Fruit fly (Drosophila melanogaster) whole organism, adult: Measurements from ENCODE around the gene CG13474.
A peak's percentile ranks its signal among the peaks of the same experiment; 100 is the strongest.

ENCODE experiments used
- CG11617 ChIP-seq: fragments of 200-800 bp; sonication (Bioruptor generic); optimal IDR thresholded peaks from 2 replicates; lab custom pipeline; 2017; ENCODE audit warnings: mild to moderate bottlenecking, missing biosample characterization, missing genetic modification reagents, missing genetic modification characterization
- CG12768 ChIP-seq: fragments of 200-800 bp; sonication (Bioruptor generic); optimal IDR thresholded peaks from 2 replicates; lab custom pipeline; 2017; ENCODE audit warnings: missing biosample characterization, missing genetic modification characterization, mild to moderate bottlenecking, moderate library complexity, missing genetic modification reagents
- CG14711 ChIP-seq: fragments of 200-800 bp; sonication (Bioruptor generic); optimal IDR thresholded peaks from 2 replicates; lab custom pipeline; 2018; ENCODE audit warnings: missing biosample characterization, mild to moderate bottlenecking, missing genetic modification characterization, moderate library complexity
- CG1620 ChIP-seq: fragments of 200-800 bp; sonication (Bioruptor generic); optimal IDR thresholded peaks from 2 replicates; lab custom pipeline; 2016; ENCODE audit warnings: missing biosample characterization, missing genetic modification characterization
- CG33017 ChIP-seq: fragments of 200-800 bp; sonication (Bioruptor generic); optimal IDR thresholded peaks from 2 replicates; lab custom pipeline; 2018; ENCODE audit warnings: missing biosample characterization, mild to moderate bottlenecking, missing genetic modification characterization, moderate library complexity
- CG5204 ChIP-seq: fragments of 200-800 bp; sonication (Bioruptor generic); optimal IDR thresholded peaks from 2 replicates; lab custom pipeline; 2016; ENCODE audit warnings: missing biosample characterization, missing genetic modification characterization
- CG7045 ChIP-seq: fragments of 200-800 bp; sonication (Bioruptor generic); optimal IDR thresholded peaks from 2 replicates; lab custom pipeline; 2017; ENCODE audit warnings: missing biosample characterization, mild to moderate bottlenecking, missing genetic modification characterization
- CG7101 ChIP-seq: fragments of 200-800 bp; sonication (Bioruptor generic); optimal IDR thresholded peaks from 2 replicates; lab custom pipeline; 2018; ENCODE audit warnings: missing biosample characterization, mild to moderate bottlenecking, missing genetic modification characterization, moderate library complexity
- Clk ChIP-seq: fragments of 200-800 bp; sonication (Bioruptor generic); optimal IDR thresholded peaks from 2 replicates; lab custom pipeline; 2017; ENCODE audit warnings: missing biosample characterization, missing genetic modification characterization
- Crg-1 ChIP-seq: fragments of 200-800 bp; sonication (Bioruptor generic); optimal IDR thresholded peaks from 2 replicates; lab custom pipeline; 2016; ENCODE audit warnings: missing biosample characterization, missing genetic modification characterization
- Hr96 ChIP-seq: fragments of 200-800 bp; sonication (Bioruptor generic); optimal IDR thresholded peaks from 2 replicates; lab custom pipeline; 2016; ENCODE audit warnings: missing biosample characterization, missing genetic modification characterization
- Mnt ChIP-seq: fragments of 200-800 bp; sonication (Bioruptor generic); optimal IDR thresholded peaks from 2 replicates; lab custom pipeline; 2016; ENCODE audit warnings: missing biosample characterization, mild to moderate bottlenecking, missing genetic modification characterization
- bab1 ChIP-seq: fragments of 200-800 bp; sonication (Bioruptor generic); optimal IDR thresholded peaks from 3 replicates; lab custom pipeline; 2019; ENCODE audit warnings: missing biosample characterization, mild to moderate bottlenecking, missing genetic modification characterization, moderate library complexity
- cic ChIP-seq: fragments of 200-800 bp; sonication (Bioruptor generic); optimal IDR thresholded peaks from 2 replicates; lab custom pipeline; 2017; ENCODE audit warnings: missing biosample characterization, mild to moderate bottlenecking, missing genetic modification characterization, moderate library complexity
- cnc ChIP-seq, 2 experiments: fragments of >200 bp; optimal IDR thresholded peaks; 2 replicates each; lab custom pipeline; 2017
- kay ChIP-seq: fragments of 200-800 bp; sonication (Bioruptor generic); peaks from one replicate; lab custom pipeline; 2016; ENCODE audit warnings: missing biosample characterization, missing genetic modification characterization, borderline replicate concordance
- ovo ChIP-seq: fragments of 200-800 bp; sonication (Bioruptor generic); optimal IDR thresholded peaks from 2 replicates; lab custom pipeline; 2016; ENCODE audit warnings: missing biosample characterization, missing genetic modification characterization
- pad ChIP-seq: fragments of 200-800 bp; sonication (Bioruptor generic); optimal IDR thresholded peaks from 3 replicates; lab custom pipeline; 2017; ENCODE audit warnings: missing biosample characterization, missing genetic modification characterization, mild to moderate bottlenecking, moderate library complexity, missing genetic modification reagents
- tj ChIP-seq: fragments of 200-800 bp; sonication (Bioruptor generic); optimal IDR thresholded peaks from 3 replicates; lab custom pipeline; 2017; ENCODE audit warnings: missing biosample characterization, mild to moderate bottlenecking, missing genetic modification characterization, moderate library complexity
- toe ChIP-seq: fragments of 200-800 bp; sonication (Bioruptor generic); optimal IDR thresholded peaks from 2 replicates; lab custom pipeline; 2016; ENCODE audit warnings: missing biosample characterization, missing genetic modification characterization

CG13474 gene

DNA sequence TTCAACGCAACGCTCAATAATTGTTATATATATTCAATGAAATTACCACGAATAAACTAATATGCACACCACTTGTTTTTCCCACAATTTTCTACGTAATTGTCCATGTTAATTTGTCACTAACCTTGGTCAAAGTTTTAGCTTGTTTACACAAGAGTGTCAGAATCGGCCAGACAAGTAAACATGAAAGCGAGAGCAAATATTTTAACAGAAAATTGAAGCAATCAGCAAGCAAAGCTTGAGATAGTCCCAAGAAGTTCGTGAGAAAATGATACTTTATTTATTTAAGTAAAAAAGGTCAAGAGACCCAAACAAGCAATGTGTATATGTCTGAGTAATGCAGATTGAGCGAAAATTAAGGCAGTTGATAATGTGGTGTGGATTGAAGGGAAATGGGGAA, 11.1 kb upstream of the CG13474 start:
- TF ChIP-seq kay (GFP tag; lab: Kevin White, UChicago) (peak; percentile 75), toe (GFP tag; lab: Kevin White, UChicago) (peak; percentile 2), Crg-1 (peak; percentile 57), pad (GFP tag; lab: Kevin White, UChicago) (peak; percentile 10), CG33017 (tag; lab: Kevin White, UChicago) (peak; percentile 44), CG1620 (GFP tag; lab: Kevin White, UChicago) (peak; percentile 53), cic (GFP tag; lab: Kevin White, UChicago) (no peak), Clk (GFP tag; lab: Kevin White, UChicago) (no peak), CG14711 (peak; percentile 40), ovo (GFP tag; lab: Kevin White, UChicago) (peak; percentile 54), tj (no peak), cnc (optimal IDR thresholded peaks at IDR 0.05; lab: Kevin White, UChicago) (no peak), CG7101 (peak; percentile 50), CG5204 (GFP tag; lab: Kevin White, UChicago) (no peak), CG12768 (GFP tag; lab: Kevin White, UChicago) (no peak), Hr96 (GFP tag; lab: Kevin White, UChicago) (peak; percentile 29), bab1 (GFP tag; lab: Kevin White, UChicago) (no peak), CG7045 (GFP tag; lab: Kevin White, UChicago) (peak; percentile 47)

DNA sequence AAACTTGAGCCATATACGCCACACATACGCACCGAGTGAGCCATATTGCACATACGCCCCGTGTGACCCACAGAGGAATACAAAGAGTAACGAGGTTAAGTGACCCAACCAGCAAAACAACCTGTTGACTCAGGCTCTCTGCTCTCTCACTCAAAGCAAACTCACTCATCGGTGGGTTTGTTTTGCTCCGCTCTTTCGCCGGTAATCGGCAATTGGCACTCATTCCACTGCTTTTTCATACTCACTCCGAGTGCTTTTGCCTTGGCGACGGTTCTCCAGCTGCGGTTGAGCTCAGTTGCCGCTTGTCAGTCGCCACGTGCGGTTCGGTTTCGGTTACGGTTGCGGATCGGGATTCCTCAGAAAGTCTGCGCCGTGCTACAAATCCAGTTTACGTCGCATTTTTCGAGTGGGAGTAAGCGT, 9.6 kb upstream of the CG13474 start:
- no peak for TF ChIP-seq CG1620 (GFP tag; lab: Kevin White, UChicago)
- peak; percentile 55 for TF ChIP-seq CG33017 (tag; lab: Kevin White, UChicago)
- no peak for TF ChIP-seq ovo (GFP tag; lab: Kevin White, UChicago)
- TF ChIP-seq bab1 (GFP tag; lab: Kevin White, UChicago) = peak; percentile 35
- no peak for TF ChIP-seq CG11617 (GFP tag; lab: Kevin White, UChicago)
- peak; percentile 86 for TF ChIP-seq tj
- TF ChIP-seq Mnt = peak; percentile 98
- TF ChIP-seq CG12768 (GFP tag; lab: Kevin White, UChicago) = peak; percentile 19
- peak; percentile 63 for TF ChIP-seq cic (GFP tag; lab: Kevin White, UChicago)

DNA sequence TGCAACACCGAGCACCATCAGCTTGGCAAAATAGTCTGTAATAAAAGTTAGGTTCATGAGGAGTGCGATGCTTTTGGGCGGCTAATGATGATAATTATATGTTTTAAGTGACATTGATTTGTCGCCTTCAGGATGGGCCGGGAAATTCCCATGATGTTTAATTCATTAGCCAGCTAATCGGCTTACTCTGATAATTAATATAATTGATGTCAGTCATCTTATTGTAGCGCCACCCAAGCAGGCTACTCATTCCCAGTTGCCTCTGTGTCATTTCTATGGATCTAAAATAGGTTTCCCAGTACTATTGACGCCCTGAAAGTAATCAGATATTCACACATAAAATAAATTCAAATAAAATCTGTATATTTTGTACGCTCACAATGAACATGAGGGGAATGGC, 8.3 kb upstream of the CG13474 start, which contains the start of gene CG13476:
CG13476 (plus strand) TSS at position 301 of the 400 bp plus-strand sequence.
- TF ChIP-seq kay (GFP tag; lab: Kevin White, UChicago) = peak; percentile 64
- no peak for TF ChIP-seq toe (GFP tag; lab: Kevin White, UChicago)
- no peak for TF ChIP-seq cic (GFP tag; lab: Kevin White, UChicago)
- no peak for TF ChIP-seq CG1620 (GFP tag; lab: Kevin White, UChicago)
- no peak for TF ChIP-seq Hr96 (GFP tag; lab: Kevin White, UChicago)

DNA sequence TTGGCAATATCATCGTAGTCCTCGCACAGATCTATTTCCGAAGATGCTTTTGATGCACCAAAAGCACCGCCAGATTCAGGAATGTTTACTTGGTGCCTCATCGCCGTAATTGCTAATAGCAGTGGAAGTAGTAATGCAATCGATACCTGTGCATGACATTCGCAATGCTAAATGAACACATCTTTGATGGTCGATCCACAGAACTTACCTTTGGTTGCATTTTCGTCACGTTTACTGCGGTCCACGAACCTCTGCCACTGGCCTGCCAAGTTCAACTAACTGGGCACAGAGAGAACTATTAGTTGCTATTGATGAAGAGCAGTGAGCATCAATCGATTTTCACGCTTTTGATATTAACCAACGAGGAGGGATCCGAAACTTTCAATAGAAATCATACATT, 4.7 kb upstream of the CG13474 start, which contains the start of gene CG17177:
CG17177 (minus strand) TSS at position 101 of the 400 bp plus-strand sequence.
- TF ChIP-seq CG7045 (GFP tag; lab: Kevin White, UChicago) (no peak), ovo (GFP tag; lab: Kevin White, UChicago) (no peak), CG11617 (GFP tag; lab: Kevin White, UChicago) (no peak), Mnt (no peak), CG1620 (GFP tag; lab: Kevin White, UChicago) (no peak), pad (GFP tag; lab: Kevin White, UChicago) (no peak), CG33017 (tag; lab: Kevin White, UChicago) (no peak), Hr96 (GFP tag; lab: Kevin White, UChicago) (no peak), Clk (GFP tag; lab: Kevin White, UChicago) (no peak)

DNA sequence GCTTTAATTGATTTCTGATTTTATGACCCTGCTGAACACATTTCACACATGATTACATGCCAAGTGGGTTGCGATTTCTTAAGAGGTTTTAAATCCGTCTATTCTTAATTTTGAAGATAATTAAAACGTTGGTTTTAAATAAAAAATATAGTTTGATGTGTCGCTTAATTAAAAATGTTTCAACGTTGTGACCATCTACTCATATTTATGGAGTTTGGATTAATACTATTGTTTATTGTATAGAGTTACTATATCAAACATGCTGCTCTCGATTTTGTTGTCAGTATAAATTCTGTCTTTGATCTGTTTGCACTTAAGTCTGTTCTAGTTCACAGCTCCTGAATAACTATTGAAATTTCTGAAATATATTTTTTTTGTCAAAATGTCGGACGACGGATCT, 5.9 kb downstream of the CG13474 start, which contains the start of gene gdrd:
gdrd (plus strand) TSS at position 301 of the 400 bp plus-strand sequence.
- TF ChIP-seq CG12768 (GFP tag; lab: Kevin White, UChicago) (no peak), kay (GFP tag; lab: Kevin White, UChicago) (peak; percentile 70)

DNA sequence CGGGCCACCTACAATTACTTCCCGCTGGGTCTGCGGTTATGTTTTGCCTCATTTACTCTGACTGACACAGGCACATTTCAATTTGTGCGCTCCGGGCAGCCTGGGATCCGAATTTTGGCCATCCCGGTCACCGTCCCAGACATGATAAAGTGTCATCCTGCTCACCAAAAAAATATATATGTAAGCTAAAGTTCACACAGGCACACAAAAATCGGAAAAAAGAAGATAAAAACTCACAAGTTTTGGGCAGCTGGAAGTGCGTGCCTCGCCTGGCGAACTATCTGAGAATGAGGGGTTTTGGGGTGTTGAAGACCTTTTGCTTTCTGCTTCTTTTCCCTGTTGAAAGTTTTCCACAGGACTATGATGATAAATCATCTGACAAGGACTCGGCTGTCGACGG, 10.7 kb downstream of the CG13474 start:
- TF ChIP-seq Mnt = no peak
- TF ChIP-seq cic (GFP tag; lab: Kevin White, UChicago) = no peak
- no peak for TF ChIP-seq CG7101
- no peak for TF ChIP-seq CG5204 (GFP tag; lab: Kevin White, UChicago)
- no peak for TF ChIP-seq bab1 (GFP tag; lab: Kevin White, UChicago)
- TF ChIP-seq Crg-1 = no peak
- TF ChIP-seq Clk (GFP tag; lab: Kevin White, UChicago) = no peak
- TF ChIP-seq CG14711 = no peak
- no peak for TF ChIP-seq CG11617 (GFP tag; lab: Kevin White, UChicago)
- TF ChIP-seq kay (GFP tag; lab: Kevin White, UChicago) = no peak
- TF ChIP-seq cnc (optimal IDR thresholded peaks at IDR 0.05; lab: Kevin White, UChicago) = no peak
- no peak for TF ChIP-seq toe (GFP tag; lab: Kevin White, UChicago)
- TF ChIP-seq tj = no peak
- TF ChIP-seq CG33017 (tag; lab: Kevin White, UChicago) = no peak
- TF ChIP-seq CG12768 (GFP tag; lab: Kevin White, UChicago) = no peak
- no peak for TF ChIP-seq pad (GFP tag; lab: Kevin White, UChicago)

DNA sequence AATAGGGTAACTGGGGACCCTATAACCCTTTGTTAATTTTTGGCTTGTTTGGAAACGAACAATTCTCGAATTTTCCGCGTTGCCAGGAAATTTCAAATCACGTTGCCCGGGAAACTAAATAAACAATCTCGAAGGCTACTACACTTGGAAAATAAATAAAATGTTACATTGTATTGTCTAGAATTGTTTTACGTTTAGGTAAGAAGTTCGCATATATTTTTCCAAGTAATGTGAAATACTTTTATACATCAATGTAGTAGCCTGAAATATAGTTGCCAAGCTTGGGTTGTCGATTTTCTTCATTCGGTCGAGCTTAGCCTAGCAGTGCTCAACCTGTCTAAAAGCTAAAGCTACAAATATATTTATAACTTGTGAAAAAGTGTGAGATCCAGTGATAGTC, 12.4 kb downstream of the CG13474 start, which contains the start of gene Dnaaf6:
Dnaaf6 (plus strand) TSS at position 301 of the 400 bp plus-strand sequence.
- TF ChIP-seq CG5204 (GFP tag; lab: Kevin White, UChicago) = no peak
- TF ChIP-seq cnc (optimal IDR thresholded peaks at IDR 0.05; lab: Kevin White, UChicago) = no peak
- TF ChIP-seq Clk (GFP tag; lab: Kevin White, UChicago) = no peak
- TF ChIP-seq CG1620 (GFP tag; lab: Kevin White, UChicago) = no peak
- TF ChIP-seq ovo (GFP tag; lab: Kevin White, UChicago) = no peak
- TF ChIP-seq CG11617 (GFP tag; lab: Kevin White, UChicago) = no peak
- no peak for TF ChIP-seq Mnt
- TF ChIP-seq kay (GFP tag; lab: Kevin White, UChicago) = no peak
- no peak for TF ChIP-seq Crg-1
- TF ChIP-seq CG12768 (GFP tag; lab: Kevin White, UChicago) = no peak
- TF ChIP-seq CG14711 = no peak
- TF ChIP-seq CG7101 = no peak
- no peak for TF ChIP-seq tj
- no peak for TF ChIP-seq Hr96 (GFP tag; lab: Kevin White, UChicago)
- no peak for TF ChIP-seq toe (GFP tag; lab: Kevin White, UChicago)
